Worm (Caenorhabditis elegans) whole organism, L1 larva: ENCODE results near the gene T05C12.8.
A peak's percentile ranks its signal among the peaks of the same experiment; 100 is the strongest.

Experiments
- C16A3.4 ChIP-seq: fragments of 150-350 bp; optimal IDR thresholded peaks from 2 replicates; lab custom pipeline; 2014; ENCODE audit warnings: missing biosample characterization, missing genetic modification characterization
- C34B4.2 ChIP-seq: sonication (generic microtip); optimal IDR thresholded peaks from 2 replicates; lab custom pipeline; 2017; ENCODE audit warnings: mild to moderate bottlenecking, missing genetic modification characterization, missing compliant biosample characterization
- F16B12.6 ChIP-seq: fragments of 150-350 bp; optimal IDR thresholded peaks from 2 replicates; lab custom pipeline; 2014; ENCODE audit warnings: missing biosample characterization, missing genetic modification characterization
- Y116A8C.19 ChIP-seq: sonication (generic microtip); optimal IDR thresholded peaks from 2 replicates; lab custom pipeline; 2016; ENCODE audit warnings: missing compliant biosample characterization, missing genetic modification characterization, borderline replicate concordance
- aha-1 ChIP-seq: fragments of 150-350 bp; optimal IDR thresholded peaks from 2 replicates; lab custom pipeline; 2014; ENCODE audit warnings: missing biosample characterization, missing genetic modification characterization
- alr-1 ChIP-seq: fragments of 200-800 bp; sonication (Bioruptor generic); optimal IDR thresholded peaks from 2 replicates; lab custom pipeline; 2018; ENCODE audit warnings: borderline replicate concordance, mild to moderate bottlenecking, missing genetic modification characterization, missing compliant biosample characterization
- blmp-1 ChIP-seq: fragments of 150-350 bp; optimal IDR thresholded peaks from 2 replicates; lab custom pipeline; 2014; ENCODE audit warnings: missing biosample characterization, missing genetic modification characterization
- ceh-63 ChIP-seq: fragments of 200-800 bp; sonication (Bioruptor generic); optimal IDR thresholded peaks from 2 replicates; lab custom pipeline; 2018; ENCODE audit warnings: mild to moderate bottlenecking, missing genetic modification characterization, missing compliant biosample characterization
- ceh-82 ChIP-seq, 3 experiments: fragments of 150-350 bp in 1 of 3; sonication (generic microtip) in 2 of 3; optimal IDR thresholded peaks; 2 replicates each; lab custom pipeline; 2014 to 2017; ENCODE audit warnings: missing biosample characterization in 3 of 3, missing genetic modification characterization in 3 of 3
- ceh-88 ChIP-seq: fragments of 200-800 bp; sonication (Bioruptor generic); IDR thresholded peaks from 2 replicates; pipeline ENCODE4 v1.3.6; 2022; ENCODE audit warnings: missing genetic modification characterization, missing compliant biosample characterization
- ces-1 ChIP-seq: fragments of 150-350 bp; optimal IDR thresholded peaks from 2 replicates; lab custom pipeline; 2014; ENCODE audit warnings: missing biosample characterization, missing genetic modification reagents, missing genetic modification characterization
- dpl-1 ChIP-seq, 3 experiments: fragments of 150-350 bp in 2 of 3; sonication (generic microtip) in 1 of 3; optimal IDR thresholded peaks; 2 replicates each; lab custom pipeline; 2014 to 2017; ENCODE audit warnings: missing biosample characterization in 3 of 3, missing genetic modification characterization in 3 of 3, missing genetic modification reagents in 3 of 3
- efl-1 ChIP-seq, 4 experiments: fragments of 150-350 bp; optimal IDR thresholded peaks in 3 of 4; peaks in 1 of 4; 1 replicate in 1 of 4; 2 replicates in 3 of 4; lab custom pipeline; 2014; ENCODE audit warnings: missing biosample characterization in 2 of 4, missing genetic modification characterization in 2 of 4, missing genetic modification reagents in 2 of 4
- efl-3 ChIP-seq: fragments of 200-800 bp; sonication (Bioruptor generic); optimal IDR thresholded peaks from 2 replicates; lab custom pipeline; 2018; ENCODE audit warnings: mild to moderate bottlenecking, missing genetic modification characterization, missing compliant biosample characterization
- egl-27 ChIP-seq, 2 experiments: fragments of 150-350 bp in 1 of 2; sonication (generic microtip); optimal IDR thresholded peaks; 3 replicates each; lab custom pipeline; 2017 to 2018; ENCODE audit warnings: missing biosample characterization in 2 of 2, missing genetic modification characterization in 2 of 2, missing genetic modification reagents in 2 of 2
- elt-2 ChIP-seq: sonication (generic microtip); optimal IDR thresholded peaks from 2 replicates; lab custom pipeline; 2016; ENCODE audit warnings: missing genetic modification characterization, mild to moderate bottlenecking, inconsistent platforms, missing compliant biosample characterization, missing genetic modification reagents
- ets-5 ChIP-seq: fragments of 200-800 bp; sonication (Bioruptor generic); IDR thresholded peaks from 2 replicates; pipeline ENCODE4 v1.3.6; 2022; ENCODE audit warnings: missing genetic modification characterization, missing compliant biosample characterization
- fkh-4 ChIP-seq: sonication (generic microtip); optimal IDR thresholded peaks from 2 replicates; lab custom pipeline; 2016; ENCODE audit warnings: missing compliant biosample characterization, missing genetic modification characterization, borderline replicate concordance
- fos-1 ChIP-seq: fragments of 150-350 bp; optimal IDR thresholded peaks from 2 replicates; lab custom pipeline; 2014; ENCODE audit warnings: missing biosample characterization, missing genetic modification characterization
- grh-1 ChIP-seq: fragments of 200-800 bp; sonication (Bioruptor generic); IDR thresholded peaks from 2 replicates; pipeline ENCODE4 v1.3.6; 2022; ENCODE audit warnings: missing genetic modification reagents, missing genetic modification characterization, missing compliant biosample characterization
- hlh-17 ChIP-seq: fragments of 200-800 bp; sonication (Bioruptor generic); optimal IDR thresholded peaks from 2 replicates; lab custom pipeline; 2018; ENCODE audit warnings: missing genetic modification characterization, mild to moderate bottlenecking, missing compliant biosample characterization, moderate library complexity, borderline replicate concordance
- lin-14 ChIP-seq: fragments of 200-800 bp; sonication (Bioruptor generic); optimal IDR thresholded peaks from 2 replicates; lab custom pipeline; 2018; ENCODE audit warnings: mild to moderate bottlenecking, missing genetic modification characterization, moderate library complexity, missing compliant biosample characterization
- lin-35 ChIP-seq, 2 experiments: fragments of 150-350 bp; optimal IDR thresholded peaks; 2 replicates each; lab custom pipeline; 2014; ENCODE audit warnings: missing biosample characterization in 2 of 2, missing genetic modification characterization in 2 of 2, missing genetic modification reagents in 2 of 2
- lin-39 ChIP-seq: fragments of 150-350 bp; optimal IDR thresholded peaks from 2 replicates; lab custom pipeline; 2014; ENCODE audit warnings: missing biosample characterization, missing genetic modification reagents, missing genetic modification characterization
- mdl-1 ChIP-seq, 2 experiments: fragments of 150-350 bp; optimal IDR thresholded peaks; 2 replicates each; lab custom pipeline; 2014 to 2017; ENCODE audit warnings: missing biosample characterization in 2 of 2, missing genetic modification characterization in 2 of 2, inconsistent platforms in 1 of 2
- nhr-47 ChIP-seq: sonication (generic microtip); optimal IDR thresholded peaks from 2 replicates; lab custom pipeline; 2016; ENCODE audit warnings: mild to moderate bottlenecking, missing genetic modification characterization, moderate library complexity, missing compliant biosample characterization
- nhr-85 ChIP-seq: sonication (generic microtip); peaks from one replicate; lab custom pipeline; 2016; ENCODE audit warnings: missing genetic modification characterization, inconsistent platforms, missing compliant biosample characterization
- nhr-90 ChIP-seq: sonication (generic microtip); optimal IDR thresholded peaks from 2 replicates; lab custom pipeline; 2016; ENCODE audit warnings: mild to moderate bottlenecking, missing genetic modification characterization, missing compliant biosample characterization; ENCODE audit not compliant: poor library complexity
- skn-1 ChIP-seq: fragments of 150-350 bp; optimal IDR thresholded peaks from 2 replicates; lab custom pipeline; 2014; ENCODE audit warnings: missing biosample characterization, missing genetic modification characterization
- snu-23 ChIP-seq: sonication (generic microtip); optimal IDR thresholded peaks from 2 replicates; lab custom pipeline; 2016; ENCODE audit warnings: missing genetic modification characterization, missing compliant biosample characterization
- sptf-1 ChIP-seq: fragments of 150-350 bp; optimal IDR thresholded peaks from 2 replicates; lab custom pipeline; 2014; ENCODE audit warnings: missing biosample characterization, missing genetic modification characterization
- sup-37 ChIP-seq: fragments of 200-800 bp; sonication (Bioruptor generic); optimal IDR thresholded peaks from 2 replicates; lab custom pipeline; 2018; ENCODE audit warnings: mild to moderate bottlenecking, missing genetic modification characterization, missing compliant biosample characterization
- tbx-2 ChIP-seq: sonication (generic microtip); optimal IDR thresholded peaks from 2 replicates; lab custom pipeline; 2016; ENCODE audit warnings: missing genetic modification characterization, missing compliant biosample characterization
- unc-130 ChIP-seq: fragments of 150-350 bp; optimal IDR thresholded peaks from 2 replicates; lab custom pipeline; 2017; ENCODE audit warnings: missing biosample characterization, missing genetic modification characterization, inconsistent platforms
- zag-1 ChIP-seq: fragments of 150-350 bp; optimal IDR thresholded peaks from 2 replicates; lab custom pipeline; 2014; ENCODE audit warnings: missing biosample characterization, missing genetic modification characterization

T05C12.8 gene

ce11 chrII:8222309-8223065 lies 32.1 kb upstream of the T05C12.8 start, which contains the start of gene dab-1 (continued):
- TF ChIP-seq Y116A8C.19 (no peak), efl-1 (optimal IDR thresholded peaks at IDR 0.05; lab: Kevin White, UChicago) (peak; percentile 4 to 11), efl-1 (GFP tag; optimal IDR thresholded peaks at IDR 0.05 in 1 of 2; lab: Kevin White, UChicago) (peak in 1 of 2 experiments; percentile 69), ceh-82 (tag; optimal IDR thresholded peaks at IDR 0.05; lab: Kevin White, UChicago) (peak in 1 of 3 experiments; percentile 30), skn-1 (tag; lab: Kevin White, UChicago) (no peak), mdl-1 (tag; optimal IDR thresholded peaks at IDR 0.05; lab: Kevin White, UChicago) (peak in 1 of 2 experiments; percentile 73), lin-39 (tag; lab: Kevin White, UChicago) (no peak), C16A3.4 (tag; lab: Kevin White, UChicago) (no peak), ceh-63 (no peak), elt-2 (tag; lab: Kevin White, UChicago) (no peak), lin-14 (GFP tag; lab: Kevin White, UChicago) (peak; percentile 73), lin-35 (GFP tag; optimal IDR thresholded peaks at IDR 0.05; lab: Kevin White, UChicago) (peak in 1 of 2 experiments; percentile 58)

ce11 chrII:8220267-8220666 lies 29.9 kb upstream of the T05C12.8 start:
- TF ChIP-seq nhr-47 (tag; lab: Kevin White, UChicago) (no peak), nhr-90 (tag; lab: Kevin White, UChicago) (no peak), ceh-63 (no peak), elt-2 (tag; lab: Kevin White, UChicago) (no peak), blmp-1 (tag; lab: Kevin White, UChicago) (no peak), sptf-1 (tag; lab: Kevin White, UChicago) (no peak), Y116A8C.19 (no peak), grh-1 (GFP tag; lab: Robert Waterston, UW) (no peak), ces-1 (GFP tag; lab: Kevin White, UChicago) (no peak), aha-1 (tag; lab: Kevin White, UChicago) (no peak), egl-27 (tag; optimal IDR thresholded peaks at IDR 0.05; lab: Kevin White, UChicago) (no peak), unc-130 (tag; lab: Kevin White, UChicago) (no peak), F16B12.6 (tag; lab: Kevin White, UChicago) (no peak), fos-1 (tag; lab: Kevin White, UChicago) (no peak)

- TF ChIP-seq nhr-85 (tag; lab: Kevin White, UChicago), result no peak
- TF ChIP-seq lin-14 (GFP tag; lab: Kevin White, UChicago), result no peak
- no peak for TF ChIP-seq nhr-90 (tag; lab: Kevin White, UChicago)
- TF ChIP-seq, all 84 proteins: peak for 0
Observed at ce11 chrII:8218266-8218665, 27.9 kb upstream of the T05C12.8 start.

- no peak for TF ChIP-seq sup-37 (GFP tag; lab: Kevin White, UChicago)
- no peak for TF ChIP-seq fos-1 (tag; lab: Kevin White, UChicago)
- TF ChIP-seq C16A3.4 (tag; lab: Kevin White, UChicago), result no peak
- TF ChIP-seq alr-1 (tag; lab: Kevin White, UChicago), result no peak
- TF ChIP-seq tbx-2 (tag; lab: Kevin White, UChicago), result no peak
- TF ChIP-seq ets-5 (GFP tag; lab: Robert Waterston, UW), result no peak
- TF ChIP-seq efl-3, result no peak
- TF ChIP-seq ceh-88, result no peak
- TF ChIP-seq egl-27 (tag; optimal IDR thresholded peaks at IDR 0.05; lab: Kevin White, UChicago), result no peak
- no peak for TF ChIP-seq C34B4.2 (tag; lab: Kevin White, UChicago)
- TF ChIP-seq zag-1 (tag; lab: Kevin White, UChicago), result no peak
- TF ChIP-seq dpl-1 (GFP tag; optimal IDR thresholded peaks at IDR 0.05; lab: Kevin White, UChicago), result no peak
- no peak for TF ChIP-seq mdl-1 (tag; optimal IDR thresholded peaks at IDR 0.05; lab: Kevin White, UChicago)
- no peak for TF ChIP-seq hlh-17 (GFP tag; lab: Kevin White, UChicago)
- TF ChIP-seq fkh-4, result no peak
- TF ChIP-seq sptf-1 (tag; lab: Kevin White, UChicago), result no peak
- TF ChIP-seq snu-23 (GFP tag; lab: Kevin White, UChicago), result no peak
Observed at ce11 chrII:8216922-8217321, 26.6 kb upstream of the T05C12.8 start, which contains the start of gene ifg-1. ifg-1 (plus strand) TSS chrII:8217222.
